Fruit fly (Drosophila melanogaster) whole organism, embryonic: Measurements from ENCODE around the gene Polr1B.

Source experiments
- CG13424 ChIP-seq: fragments of 200-800 bp; sonication (Bioruptor generic); optimal IDR thresholded peaks from 2 replicates; lab custom pipeline; 2019; ENCODE audit warnings: missing biosample characterization, mild to moderate bottlenecking, missing genetic modification characterization, moderate library complexity
- CG17361 ChIP-seq: fragments of 200-800 bp; sonication (Bioruptor generic); IDR thresholded peaks from 3 replicates; pipeline ENCODE4 v1.3.6; 2022; ENCODE audit warnings: missing biosample characterization, missing genetic modification characterization
- CG4820 ChIP-seq: fragments of 200-800 bp; sonication (Bioruptor generic); optimal IDR thresholded peaks from 3 replicates; lab custom pipeline; 2016; ENCODE audit warnings: missing biosample characterization, missing genetic modification characterization
- Ssrp ChIP-seq: fragments of 200-800 bp; sonication (Bioruptor generic); optimal IDR thresholded peaks from 2 replicates; lab custom pipeline; 2018; ENCODE audit warnings: missing biosample characterization, mild to moderate bottlenecking, missing genetic modification characterization, moderate library complexity
- Usf ChIP-seq: fragments of 200-800 bp; sonication (Bioruptor generic); optimal IDR thresholded peaks from 2 replicates; lab custom pipeline; 2017; ENCODE audit warnings: missing genotype, missing biosample characterization, missing genetic modification characterization
- aop ChIP-seq: fragments of 200-800 bp; sonication (Bioruptor generic); IDR thresholded peaks from 2 replicates; pipeline ENCODE4 v1.3.6; 2022; ENCODE audit warnings: missing biosample characterization, missing genetic modification characterization
- dpn ChIP-seq, 2 experiments: fragments of 200-800 bp; sonication (Bioruptor generic); optimal IDR thresholded peaks; 3 replicates each; lab custom pipeline; 2016; ENCODE audit warnings: missing biosample characterization in 2 of 2, missing genetic modification characterization in 2 of 2
- fu2 ChIP-seq: fragments of 200-800 bp; sonication (Bioruptor generic); optimal IDR thresholded peaks from 2 replicates; lab custom pipeline; 2016; ENCODE audit warnings: missing biosample characterization, missing genetic modification characterization
- pan ChIP-seq, 4 experiments: fragments of >200 bp in 3 of 4; fragments of 200-800 bp in 1 of 4; sonication (Bioruptor generic) in 1 of 4; optimal IDR thresholded peaks in 3 of 4; IDR thresholded peaks in 1 of 4; 2 replicates each; pipeline versions ENCODE4 v1.3.6 to Lab custom; 2017 to 2022; ENCODE audit warnings: missing biosample characterization in 2 of 4, missing genetic modification characterization in 2 of 4, mixed read lengths in 1 of 4
- vfl ChIP-seq: fragments of 200-800 bp; sonication (Bioruptor generic); optimal IDR thresholded peaks from 2 replicates; lab custom pipeline; 2016; ENCODE audit warnings: missing biosample characterization, missing genetic modification characterization
- zf30C ChIP-seq: fragments of 200-800 bp; sonication (Bioruptor generic); optimal IDR thresholded peaks from 3 replicates; lab custom pipeline; 2018; ENCODE audit warnings: missing biosample characterization, mild to moderate bottlenecking, missing genetic modification characterization

- TF ChIP-seq vfl (GFP tag; lab: Kevin White, UChicago) (no peak), zf30C (GFP tag; lab: Kevin White, UChicago) (no peak), pan (optimal IDR thresholded peaks at IDR 0.05; lab: Kevin White, UChicago) (no peak), pan (GFP tag; optimal IDR thresholded peaks at IDR 0.05 in 1 of 2, IDR thresholded peaks at IDR 0.05 in 1 of 2) (no peak), Ssrp (tag; lab: Kevin White, UChicago) (no peak), dpn (GFP tag; optimal IDR thresholded peaks at IDR 0.05; lab: Kevin White, UChicago) (no peak), fu2 (no peak), CG4820 (GFP tag; lab: Kevin White, UChicago) (no peak), CG13424 (tag; lab: Kevin White, UChicago) (no peak), aop (GFP tag; lab: Robert Waterston, UW) (no peak), CG17361 (no peak), Usf (GFP tag; lab: Kevin White, UChicago) (no peak)
Observed at dm6 chr2L:425491-425890, 21.4 kb downstream of the Polr1B start.
